Fruit fly (Drosophila melanogaster) S2 (cell line): ENCODE measurements around the gene Sfp93F.

ENCODE experiments used
- CG8478 ChIP-seq: fragments of >200 bp; optimal IDR thresholded peaks from 2 replicates; lab custom pipeline; 2018
- CTCF ChIP-seq, 2 experiments: fragments of >200 bp; optimal IDR thresholded peaks; 2 replicates each; lab custom pipeline; 2018

dm6 chr3R:21719420-21719933 is 16.6 kb downstream of the Sfp93F start, which contains the start of gene CG31176:
- TF ChIP-seq CG8478 (lab: Kevin White, UChicago) = no peak
- no peak for TF ChIP-seq CTCF (optimal IDR thresholded peaks at IDR 0.05; lab: Kevin White, UChicago)
